Worm (Caenorhabditis elegans) whole organism, L1 larva: ENCODE measurements around the gene K01G5.8.

Experiments
- mdl-1 ChIP-seq, 2 experiments: fragments of 150-350 bp; optimal IDR thresholded peaks; 2 replicates each; lab custom pipeline; 2014 to 2017; ENCODE audit warnings: missing biosample characterization in 2 of 2, missing genetic modification characterization in 2 of 2, inconsistent platforms in 1 of 2
- unc-62 ChIP-seq: fragments of 150-350 bp; optimal IDR thresholded peaks from 2 replicates; lab custom pipeline; 2014; ENCODE audit warnings: missing biosample characterization, missing genetic modification reagents, missing genetic modification characterization

ce11 chrIII:10716091-10716490 lies 24.5 kb downstream of the K01G5.8 start, which contains the start of gene W09D10.4:
- TF ChIP-seq unc-62 = no peak
- no peak for TF ChIP-seq mdl-1 (tag; optimal IDR thresholded peaks at IDR 0.05; lab: Kevin White, UChicago)
